Worm (Caenorhabditis elegans) whole organism, L3 larva: ENCODE data around the gene nspc-18.

Experiments used
- ceh-16 ChIP-seq: sonication (generic microtip); optimal IDR thresholded peaks from 2 replicates; lab custom pipeline; 2017; ENCODE audit warnings: missing biosample characterization, missing genetic modification characterization
- lin-39 ChIP-seq: fragments of 150-350 bp; optimal IDR thresholded peaks from 2 replicates; lab custom pipeline; 2018; ENCODE audit warnings: missing biosample characterization, missing genetic modification reagents, missing genetic modification characterization
- pqm-1 ChIP-seq: fragments of 150-350 bp; optimal IDR thresholded peaks from 2 replicates; lab custom pipeline; 2017; ENCODE audit warnings: missing biosample characterization, missing genetic modification characterization, inconsistent platforms
- ztf-11 ChIP-seq: fragments of 150-350 bp; optimal IDR thresholded peaks from 2 replicates; lab custom pipeline; 2014; ENCODE audit warnings: missing biosample characterization, missing genetic modification characterization

ce11 chrX:14496545-14496944 lies 30.9 kb downstream of the nspc-18 start:
- TF ChIP-seq ceh-16 (tag; lab: Kevin White, UChicago) = no peak
- TF ChIP-seq ztf-11 (tag; lab: Kevin White, UChicago) = no peak
- TF ChIP-seq pqm-1 (tag; lab: Kevin White, UChicago) = no peak
- TF ChIP-seq lin-39 (tag; lab: Kevin White, UChicago) = no peak
